Worm (Caenorhabditis elegans): ENCODE results near the gene ZK632.10.

The ZK632.10 gene

ce11 chrIII:9780665-9781304 is 46.7 kb downstream of the ZK632.10 start, which contains the start of gene vha-1 (continued):
- peak; percentile 34 for TF ChIP-seq ets-4 (GFP tag; optimal IDR thresholded peaks at IDR 0.05)
- TF ChIP-seq gei-17 (GFP tag; optimal IDR thresholded peaks at IDR 0.05): no peak
- peak; percentile 100 for TF ChIP-seq madf-3 (GFP tag; IDR thresholded peaks at IDR 0.05)
- peak; percentile 30 for TF ChIP-seq die-1 (tag; optimal IDR thresholded peaks at IDR 0.05)
- peak; percentile 70 for TF ChIP-seq lin-54 (GFP tag; optimal IDR thresholded peaks at IDR 0.05)
- peak; percentile 30 for TF ChIP-seq F49E8.2 (tag; optimal IDR thresholded peaks at IDR 0.05; ENCODE audit: insufficient read depth)
- no peak for TF ChIP-seq lir-1 (GFP tag; conservative IDR thresholded peaks at IDR 0.05)
- peak; percentile 93 for TF ChIP-seq Y67H2A.10 (GFP tag; conservative IDR thresholded peaks at IDR 0.05)
- peak; percentile 26; the same call in 1 of the 2 replicates for TF ChIP-seq egrh-3 (GFP tag; IDR thresholded peaks at IDR 0.05)
- TF ChIP-seq dox-1 (GFP tag; IDR thresholded peaks at IDR 0.05): peak; percentile 88
- TF ChIP-seq dpff-1 (tag; optimal IDR thresholded peaks at IDR 0.05): no peak
- TF ChIP-seq ccch-3 (GFP tag; optimal IDR thresholded peaks at IDR 0.05): no peak
- TF ChIP-seq bed-1 (GFP tag; IDR thresholded peaks at IDR 0.05): no peak
- TF ChIP-seq egl-44 (GFP tag; IDR thresholded peaks at IDR 0.05): no peak
- peak; percentile 97 for TF ChIP-seq ekl-4 (GFP tag; IDR thresholded peaks at IDR 0.05)
- TF ChIP-seq hmg-20 (GFP tag; IDR thresholded peaks at IDR 0.05): no peak
- TF ChIP-seq chd-7 (tag; optimal IDR thresholded peaks at IDR 0.05): no peak
- peak; percentile 61 for TF ChIP-seq athp-1 (tag; optimal IDR thresholded peaks at IDR 0.05)
- no peak for TF ChIP-seq ceh-58 (GFP tag; IDR thresholded peaks at IDR 0.05)
- TF ChIP-seq mcd-1 (GFP tag; IDR thresholded peaks at IDR 0.05): peak; percentile 97
- TF ChIP-seq ztf-22 (GFP tag; optimal IDR thresholded peaks at IDR 0.05): no peak
- TF ChIP-seq aptf-2 (GFP tag; conservative IDR thresholded peaks at IDR 0.05): no peak
- no peak for TF ChIP-seq nfya-2 (GFP tag; IDR thresholded peaks at IDR 0.05)
- TF ChIP-seq D2030.7 (GFP tag; IDR thresholded peaks at IDR 0.05): peak; percentile 47; the same call in 1 of the 2 replicates
- TF ChIP-seq let-526 (GFP tag; IDR thresholded peaks at IDR 0.05): no peak
- peak; percentile 92 for TF ChIP-seq pha-4 (tag; optimal IDR thresholded peaks at IDR 0.05)
- TF ChIP-seq Y56A3A.18 (GFP tag; IDR thresholded peaks at IDR 0.05): no peak
- peak; percentile 95 for TF ChIP-seq attf-5 (GFP tag; optimal IDR thresholded peaks at IDR 0.05)
- TF ChIP-seq akir-1 (GFP tag; optimal IDR thresholded peaks at IDR 0.05): no peak
- TF ChIP-seq F10E7.11 (tag; optimal IDR thresholded peaks at IDR 0.05): no peak
- no peak for TF ChIP-seq F52B5.7 (tag; optimal IDR thresholded peaks at IDR 0.05)
- no peak for TF ChIP-seq T07F8.4 (tag; optimal IDR thresholded peaks at IDR 0.05)
- TF ChIP-seq Y79H2A.3 (GFP tag; conservative IDR thresholded peaks at IDR 0.05): no peak
- TF ChIP-seq hlh-12 (tag; optimal IDR thresholded peaks at IDR 0.05): no peak
- TF ChIP-seq xnd-1 (tag; optimal IDR thresholded peaks at IDR 0.05): no peak
- peak; percentile 43 for TF ChIP-seq lsy-27 (tag; optimal IDR thresholded peaks at IDR 0.05; ENCODE audit: borderline replicate concordance, insufficient read depth)
- no peak for TF ChIP-seq zim-3 (tag; optimal IDR thresholded peaks at IDR 0.05)
- peak; percentile 27 for TF ChIP-seq efl-1 (GFP tag; optimal IDR thresholded peaks at IDR 0.05)
- TF ChIP-seq nhr-120 (GFP tag; IDR thresholded peaks at IDR 0.05): no peak
- peak; percentile 38; the same call in 1 of the 2 replicates for TF ChIP-seq madf-6 (GFP tag; IDR thresholded peaks at IDR 0.05)
- TF ChIP-seq K12H6.12 (tag; optimal IDR thresholded peaks at IDR 0.05): peak; percentile 64
- no peak for TF ChIP-seq hrde-1 (tag; optimal IDR thresholded peaks at IDR 0.05; ENCODE audit: borderline replicate concordance)
- TF ChIP-seq ceh-100 (GFP tag; IDR thresholded peaks at IDR 0.05): peak; percentile 77
- TF ChIP-seq ama-1 (optimal IDR thresholded peaks at IDR 0.05): peak; percentile 55
- TF ChIP-seq ama-1 (GFP tag; optimal IDR thresholded peaks at IDR 0.05): peak in 1 of 2 experiments; percentile 4
- TF ChIP-seq sptf-2 (GFP tag; optimal IDR thresholded peaks at IDR 0.05): no peak
- TF ChIP-seq hlh-26 (GFP tag; conservative IDR thresholded peaks at IDR 0.05): no peak
- TF ChIP-seq F33H1.4 (GFP tag; IDR thresholded peaks at IDR 0.05): peak; percentile 34
- TF ChIP-seq him-1 (tag; optimal IDR thresholded peaks at IDR 0.05): no peak

Data from whole organism, young adult.